1 fruit fly cellular context compared by ENCODE assay signal in the genomic region with DNA sequence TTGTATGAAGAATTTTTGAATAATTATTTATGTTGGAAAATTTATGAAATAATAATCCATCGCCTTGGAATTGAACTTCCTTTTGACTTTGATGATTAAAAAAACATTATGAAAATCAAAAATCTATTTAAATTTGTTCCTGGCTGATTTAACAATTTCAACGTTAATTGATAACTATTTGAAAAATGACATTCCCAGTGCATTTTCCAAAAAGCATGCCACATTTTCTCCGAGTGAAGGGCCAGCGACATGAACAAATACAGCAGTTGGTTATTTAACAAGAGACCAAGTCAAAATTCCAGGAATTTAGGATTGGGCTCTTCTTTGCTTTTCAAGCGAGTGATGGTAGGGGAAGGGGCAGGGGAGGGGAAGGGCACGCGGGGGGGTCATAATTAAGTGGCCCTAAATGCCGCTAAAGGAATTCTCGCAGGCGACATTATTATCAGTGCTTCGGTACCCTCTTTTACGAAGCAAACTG.
A peak's percentile ranks its signal among the peaks of the same experiment; 100 is the strongest.
TF ChIP-seq lines count a peak whose summit lies in the region.

No protein-coding gene starts in this region.

TF ChIP-seq in whole organism, embryonic, 481 proteins besides CTCF, POLR2A, EP300 and RAD21 (continued from another document and continues in another):
- TF ChIP-seq Sin3A (optimal IDR thresholded peaks at IDR 0.05; lab: Kevin White, UChicago) = no peak
- no peak for TF ChIP-seq CG12071 (GFP tag; optimal IDR thresholded peaks at IDR 0.05; lab: Kevin White, UChicago)
- no peak for TF ChIP-seq Rx (GFP tag; IDR thresholded peaks at IDR 0.05; lab: Robert Waterston, UW)
- no peak for TF ChIP-seq run (tag; optimal IDR thresholded peaks at IDR 0.05; lab: Kevin White, UChicago)
- no peak for TF ChIP-seq nau (GFP tag; optimal IDR thresholded peaks at IDR 0.05; lab: Kevin White, UChicago)
- no peak for TF ChIP-seq fd102C (GFP tag; optimal IDR thresholded peaks at IDR 0.05; lab: Kevin White, UChicago)
- no peak for TF ChIP-seq Opbp (GFP tag; IDR thresholded peaks at IDR 0.05; lab: Robert Waterston, UW; ENCODE audit: partially characterized antibody)
- TF ChIP-seq NC2β (GFP tag; optimal IDR thresholded peaks at IDR 0.05; lab: Kevin White, UChicago) = peak; percentile 31
- no peak for TF ChIP-seq CG31365 (tag; optimal IDR thresholded peaks at IDR 0.05; lab: Kevin White, UChicago)
- no peak for TF ChIP-seq Dbx (GFP tag; IDR thresholded peaks at IDR 0.05; lab: Robert Waterston, UW)
- TF ChIP-seq CG16779 (GFP tag; IDR thresholded peaks at IDR 0.05; lab: Robert Waterston, UW) = no peak
- TF ChIP-seq Ravus (GFP tag; IDR thresholded peaks at IDR 0.05; lab: Robert Waterston, UW) = no peak
- no peak for TF ChIP-seq Neu2 (GFP tag; optimal IDR thresholded peaks at IDR 0.05; lab: Kevin White, UChicago; ENCODE audit: borderline replicate concordance)
- TF ChIP-seq Hand (GFP tag; optimal IDR thresholded peaks at IDR 0.05; lab: Kevin White, UChicago) = no peak
- TF ChIP-seq gfzf (GFP tag; optimal IDR thresholded peaks at IDR 0.05; lab: Kevin White, UChicago) = no peak
- TF ChIP-seq sc (optimal IDR thresholded peaks at IDR 0.05; lab: Kevin White, UChicago) = no peak
- peak; percentile 56 for TF ChIP-seq sc (GFP tag; optimal IDR thresholded peaks at IDR 0.05; lab: Kevin White, UChicago)
- TF ChIP-seq Ada2b (GFP tag; IDR thresholded peaks at IDR 0.05; lab: Robert Waterston, UW) = no peak
- no peak for TF ChIP-seq toy (GFP tag; IDR thresholded peaks at IDR 0.05; lab: Robert Waterston, UW)
- TF ChIP-seq zen2 (GFP tag; IDR thresholded peaks at IDR 0.05; lab: Robert Waterston, UW; ENCODE audit: partially characterized antibody) = no peak
- TF ChIP-seq pho (GFP tag; optimal IDR thresholded peaks at IDR 0.05; lab: Kevin White, UChicago) = no peak
- no peak for TF ChIP-seq ap (GFP tag; IDR thresholded peaks at IDR 0.05; lab: Robert Waterston, UW)
- TF ChIP-seq CG16815 (GFP tag; optimal IDR thresholded peaks at IDR 0.05; lab: Kevin White, UChicago) = peak; percentile 68
- TF ChIP-seq kni (GFP tag; optimal IDR thresholded peaks at IDR 0.05; lab: Kevin White, UChicago) = peak; percentile 60
- TF ChIP-seq slp2 (GFP tag; optimal IDR thresholded peaks at IDR 0.05; lab: Kevin White, UChicago) = peak; percentile 10
- TF ChIP-seq CG9876 (GFP tag; optimal IDR thresholded peaks at IDR 0.05; lab: Kevin White, UChicago) = no peak
- TF ChIP-seq Fer3 (tag; optimal IDR thresholded peaks at IDR 0.05; lab: Kevin White, UChicago) = no peak
- TF ChIP-seq Dfd (GFP tag; optimal IDR thresholded peaks at IDR 0.05; lab: Kevin White, UChicago) = no peak
- TF ChIP-seq CG12236 (GFP tag; optimal IDR thresholded peaks at IDR 0.05; lab: Kevin White, UChicago) = peak; percentile 5
- no peak for TF ChIP-seq usp (GFP tag; optimal IDR thresholded peaks at IDR 0.05; lab: Kevin White, UChicago)
- no peak for TF ChIP-seq Abd-B (GFP tag; optimal IDR thresholded peaks at IDR 0.05; lab: Kevin White, UChicago)
- TF ChIP-seq trh (GFP tag; optimal IDR thresholded peaks at IDR 0.05; lab: Kevin White, UChicago) = no peak
- TF ChIP-seq danr (GFP tag; IDR thresholded peaks at IDR 0.05; lab: Robert Waterston, UW) = no peak
- no peak for TF ChIP-seq klu (GFP tag; IDR thresholded peaks at IDR 0.05; lab: Robert Waterston, UW)
- no peak for TF ChIP-seq CG17612 (GFP tag; IDR thresholded peaks at IDR 0.05; lab: Robert Waterston, UW)
- TF ChIP-seq E2f2 (GFP tag; IDR thresholded peaks at IDR 0.05; lab: Robert Waterston, UW) = no peak
- TF ChIP-seq CG17385 (GFP tag; optimal IDR thresholded peaks at IDR 0.05; lab: Kevin White, UChicago) = no peak
- TF ChIP-seq gt (GFP tag; IDR thresholded peaks at IDR 0.05; lab: Robert Waterston, UW) = no peak
- TF ChIP-seq lmd (GFP tag; IDR thresholded peaks at IDR 0.05; lab: Robert Waterston, UW) = no peak
- peak; percentile 78 for TF ChIP-seq CG10267 (tag; optimal IDR thresholded peaks at IDR 0.05; lab: Kevin White, UChicago)
- TF ChIP-seq inv (GFP tag; IDR thresholded peaks at IDR 0.05; lab: Robert Waterston, UW; ENCODE audit: partially characterized antibody) = no peak
- no peak for TF ChIP-seq Sry-δ (GFP tag; optimal IDR thresholded peaks at IDR 0.05; lab: Kevin White, UChicago)
- TF ChIP-seq Atf-2 (GFP tag; optimal IDR thresholded peaks at IDR 0.05; lab: Kevin White, UChicago) = peak; percentile 21
- TF ChIP-seq kay (GFP tag; optimal IDR thresholded peaks at IDR 0.05; lab: Kevin White, UChicago) = peak; percentile 13
- TF ChIP-seq ab (GFP tag; optimal IDR thresholded peaks at IDR 0.05; lab: Kevin White, UChicago) = no peak
- no peak for TF ChIP-seq Mad (GFP tag; optimal IDR thresholded peaks at IDR 0.05; lab: Kevin White, UChicago)
- TF ChIP-seq CG8944 (GFP tag; optimal IDR thresholded peaks at IDR 0.05; lab: Kevin White, UChicago) = no peak
- no peak for TF ChIP-seq C15 (GFP tag; IDR thresholded peaks at IDR 0.05; lab: Robert Waterston, UW)
- no peak for TF ChIP-seq bab2 (GFP tag; optimal IDR thresholded peaks at IDR 0.05; lab: Kevin White, UChicago)
- no peak for TF ChIP-seq emc (GFP tag; optimal IDR thresholded peaks at IDR 0.05; lab: Kevin White, UChicago)
- TF ChIP-seq cwo (GFP tag; optimal IDR thresholded peaks at IDR 0.05; lab: Kevin White, UChicago) = no peak
- no peak for TF ChIP-seq CG8765 (GFP tag; IDR thresholded peaks at IDR 0.05; lab: Robert Waterston, UW)
- TF ChIP-seq Usf (GFP tag; optimal IDR thresholded peaks at IDR 0.05; lab: Kevin White, UChicago) = peak; percentile 27
- TF ChIP-seq Fer2 (tag; optimal IDR thresholded peaks at IDR 0.05; lab: Kevin White, UChicago) = no peak
- TF ChIP-seq CG1602 (GFP tag; optimal IDR thresholded peaks at IDR 0.05; lab: Kevin White, UChicago) = peak; percentile 49
- TF ChIP-seq Nf-YC (tag; optimal IDR thresholded peaks at IDR 0.05; lab: Kevin White, UChicago) = no peak
- no peak for TF ChIP-seq pita (GFP tag; optimal IDR thresholded peaks at IDR 0.05; lab: Kevin White, UChicago)
- TF ChIP-seq scrt (GFP tag; optimal IDR thresholded peaks at IDR 0.05; lab: Kevin White, UChicago) = no peak
- no peak for TF ChIP-seq CG3847 (GFP tag; IDR thresholded peaks at IDR 0.05; lab: Robert Waterston, UW)
- no peak for TF ChIP-seq Dp (GFP tag; optimal IDR thresholded peaks at IDR 0.05; lab: Kevin White, UChicago)
- no peak for TF ChIP-seq GATAe (GFP tag; conservative IDR thresholded peaks at IDR 0.05; lab: Robert Waterston, UW)
- TF ChIP-seq da (GFP tag; optimal IDR thresholded peaks at IDR 0.05; lab: Kevin White, UChicago) = no peak
- TF ChIP-seq CG9437 (GFP tag; optimal IDR thresholded peaks at IDR 0.05; lab: Kevin White, UChicago) = peak; percentile 25
- TF ChIP-seq nerfin-1 (tag; optimal IDR thresholded peaks at IDR 0.05; lab: Kevin White, UChicago) = peak; percentile 37
- peak; percentile 84 for TF ChIP-seq sens (GFP tag; lab: Kevin White, UChicago)
- TF ChIP-seq HLH4C (GFP tag; IDR thresholded peaks at IDR 0.05; lab: Robert Waterston, UW; ENCODE audit: partially characterized antibody) = no peak
- TF ChIP-seq her (GFP tag; optimal IDR thresholded peaks at IDR 0.05; lab: Kevin White, UChicago) = no peak
- no peak for TF ChIP-seq CG2120 (GFP tag; optimal IDR thresholded peaks at IDR 0.05; lab: Kevin White, UChicago)
- no peak for TF ChIP-seq grn (GFP tag; optimal IDR thresholded peaks at IDR 0.05; lab: Kevin White, UChicago)
- peak; percentile 61 for TF ChIP-seq chn (GFP tag; optimal IDR thresholded peaks at IDR 0.05; lab: Kevin White, UChicago)
- TF ChIP-seq CG10979 (tag; optimal IDR thresholded peaks at IDR 0.05; lab: Kevin White, UChicago) = peak; percentile 87
- no peak for TF ChIP-seq CG12219 (GFP tag; optimal IDR thresholded peaks at IDR 0.05; lab: Kevin White, UChicago)
- no peak for TF ChIP-seq cato (GFP tag; optimal IDR thresholded peaks at IDR 0.05; lab: Kevin White, UChicago; ENCODE audit: borderline replicate concordance)
- TF ChIP-seq Lhr (GFP tag; optimal IDR thresholded peaks at IDR 0.05; lab: Kevin White, UChicago) = peak; percentile 17
- TF ChIP-seq Meics (GFP tag; optimal IDR thresholded peaks at IDR 0.05; lab: Kevin White, UChicago) = no peak
- peak; percentile 75 for TF ChIP-seq nmo (GFP tag; optimal IDR thresholded peaks at IDR 0.05; lab: Kevin White, UChicago)
- TF ChIP-seq Hmx (GFP tag; optimal IDR thresholded peaks at IDR 0.05; lab: Kevin White, UChicago) = no peak
- TF ChIP-seq CG30403 (GFP tag; optimal IDR thresholded peaks at IDR 0.05; lab: Kevin White, UChicago) = peak; percentile 52
- peak; percentile 48 for TF ChIP-seq CG6813 (GFP tag; optimal IDR thresholded peaks at IDR 0.05; lab: Kevin White, UChicago)
- no peak for TF ChIP-seq CG10543 (GFP tag; optimal IDR thresholded peaks at IDR 0.05; lab: Kevin White, UChicago)
- no peak for TF ChIP-seq Bdp1 (GFP tag; optimal IDR thresholded peaks at IDR 0.05; lab: Kevin White, UChicago)
- peak; percentile 66 for TF ChIP-seq CG3407 (GFP tag; optimal IDR thresholded peaks at IDR 0.05; lab: Kevin White, UChicago)
- no peak for TF ChIP-seq CG13624 (GFP tag; optimal IDR thresholded peaks at IDR 0.05; lab: Kevin White, UChicago)
- peak in 1 of 3 experiments; percentile 93 for TF ChIP-seq lola (GFP tag; optimal IDR thresholded peaks at IDR 0.05; lab: Kevin White, UChicago)
- no peak for TF ChIP-seq bbx (GFP tag; IDR thresholded peaks at IDR 0.05; lab: Robert Waterston, UW; ENCODE audit: partially characterized antibody)
- peak; percentile 35 for TF ChIP-seq Xbp1 (GFP tag; optimal IDR thresholded peaks at IDR 0.05; lab: Kevin White, UChicago)
- no peak for TF ChIP-seq CG33213 (GFP tag; optimal IDR thresholded peaks at IDR 0.05; lab: Kevin White, UChicago)
- TF ChIP-seq wor (GFP tag; IDR thresholded peaks at IDR 0.05; lab: Robert Waterston, UW) = no peak
- TF ChIP-seq Pdp1 (GFP tag; optimal IDR thresholded peaks at IDR 0.05; lab: Kevin White, UChicago) = peak; percentile 5 to 23
- no peak for TF ChIP-seq tll (GFP tag; optimal IDR thresholded peaks at IDR 0.05; lab: Kevin White, UChicago)
- no peak for TF ChIP-seq fru (optimal IDR thresholded peaks at IDR 0.05; lab: Kevin White, UChicago)
- TF ChIP-seq D19A (tag; optimal IDR thresholded peaks at IDR 0.05; lab: Kevin White, UChicago) = peak; percentile 71
- TF ChIP-seq jigr1 (GFP tag; IDR thresholded peaks at IDR 0.05; lab: Robert Waterston, UW) = no peak
- 0 out of 2 replicates have a peak, but pooled peaks have one; percentile 9 for TF ChIP-seq CG14667 (GFP tag; IDR thresholded peaks at IDR 0.05; lab: Robert Waterston, UW)
- no peak for TF ChIP-seq CG6175 (GFP tag; IDR thresholded peaks at IDR 0.05; lab: Robert Waterston, UW)
- TF ChIP-seq CG11456 (GFP tag; IDR thresholded peaks at IDR 0.05; lab: Robert Waterston, UW) = no peak
- no peak for TF ChIP-seq Taf1 (GFP tag; IDR thresholded peaks at IDR 0.05; lab: Robert Waterston, UW)
- no peak for TF ChIP-seq CG7928 (GFP tag; optimal IDR thresholded peaks at IDR 0.05; lab: Kevin White, UChicago)
- TF ChIP-seq CG10565 (GFP tag; optimal IDR thresholded peaks at IDR 0.05; lab: Kevin White, UChicago) = no peak
- no peak for TF ChIP-seq CG4617 (GFP tag; optimal IDR thresholded peaks at IDR 0.05; lab: Kevin White, UChicago; ENCODE audit: borderline replicate concordance)
- TF ChIP-seq Camta (GFP tag; optimal IDR thresholded peaks at IDR 0.05; lab: Kevin White, UChicago) = peak; percentile 28
- no peak for TF ChIP-seq CG2129 (GFP tag; IDR thresholded peaks at IDR 0.05; lab: Robert Waterston, UW; ENCODE audit: partially characterized antibody)
- TF ChIP-seq Asciz (GFP tag; optimal IDR thresholded peaks at IDR 0.05; lab: Kevin White, UChicago) = peak; percentile 22
- TF ChIP-seq CG7745 (tag; optimal IDR thresholded peaks at IDR 0.05; lab: Kevin White, UChicago) = peak; percentile 33
- no peak for TF ChIP-seq br (optimal IDR thresholded peaks at IDR 0.05; lab: Kevin White, UChicago)
- 0 out of 3 replicates have a peak, but pooled peaks have one; percentile 51 for TF ChIP-seq CG2199 (GFP tag; IDR thresholded peaks at IDR 0.05; lab: Robert Waterston, UW)
- no peak for TF ChIP-seq salm (tag; optimal IDR thresholded peaks at IDR 0.05; lab: Kevin White, UChicago)
- no peak for TF ChIP-seq mam (GFP tag; optimal IDR thresholded peaks at IDR 0.05; lab: Kevin White, UChicago)
- TF ChIP-seq tio (GFP tag; optimal IDR thresholded peaks at IDR 0.05; lab: Kevin White, UChicago) = peak; percentile 51
- peak; percentile 4 for TF ChIP-seq CG12659 (GFP tag; optimal IDR thresholded peaks at IDR 0.05; lab: Kevin White, UChicago)
- no peak for TF ChIP-seq CG6854 (GFP tag; optimal IDR thresholded peaks at IDR 0.05; lab: Kevin White, UChicago)
- no peak for TF ChIP-seq CG18619 (GFP tag; optimal IDR thresholded peaks at IDR 0.05; lab: Kevin White, UChicago)
- TF ChIP-seq sr (GFP tag; IDR thresholded peaks at IDR 0.05; lab: Robert Waterston, UW) = no peak
- no peak for TF ChIP-seq CG31224 (GFP tag; IDR thresholded peaks at IDR 0.05; lab: Robert Waterston, UW)
- no peak for TF ChIP-seq Doc2 (GFP tag; IDR thresholded peaks at IDR 0.05; lab: Robert Waterston, UW)
- TF ChIP-seq stwl (tag; optimal IDR thresholded peaks at IDR 0.05; lab: Kevin White, UChicago) = peak; percentile 41
- no peak for TF ChIP-seq tup (GFP tag; optimal IDR thresholded peaks at IDR 0.05; lab: Kevin White, UChicago)
- TF ChIP-seq bcd (GFP tag; optimal IDR thresholded peaks at IDR 0.05; lab: Kevin White, UChicago) = no peak
- no peak for TF ChIP-seq caup (GFP tag; optimal IDR thresholded peaks at IDR 0.05; lab: Kevin White, UChicago; ENCODE audit: severe bottlenecking)
- no peak for TF ChIP-seq CG3726 (GFP tag; IDR thresholded peaks at IDR 0.05; lab: Robert Waterston, UW)
- TF ChIP-seq lov (optimal IDR thresholded peaks at IDR 0.05; lab: Kevin White, UChicago) = no peak
- TF ChIP-seq lov (GFP tag; IDR thresholded peaks at IDR 0.05; lab: Robert Waterston, UW) = 0 out of 3 replicates have a peak, but pooled peaks have one; percentile 55
- TF ChIP-seq CG10321 (GFP tag; IDR thresholded peaks at IDR 0.05; lab: Robert Waterston, UW) = no peak
- TF ChIP-seq CG4282 (GFP tag; optimal IDR thresholded peaks at IDR 0.05; lab: Kevin White, UChicago) = no peak
- no peak for TF ChIP-seq seq (GFP tag; IDR thresholded peaks at IDR 0.05; lab: Robert Waterston, UW)
- TF ChIP-seq Drgx (GFP tag; IDR thresholded peaks at IDR 0.05; lab: Robert Waterston, UW) = no peak
- no peak for TF ChIP-seq dysf (GFP tag; IDR thresholded peaks at IDR 0.05; lab: Robert Waterston, UW)
- TF ChIP-seq esg (GFP tag; conservative IDR thresholded peaks at IDR 0.05; lab: Robert Waterston, UW) = 0 out of 2 replicates have a peak, but pooled peaks have one; percentile 36
- no peak for TF ChIP-seq Gug (GFP tag; IDR thresholded peaks at IDR 0.05; lab: Robert Waterston, UW)
- no peak for TF ChIP-seq so (GFP tag; IDR thresholded peaks at IDR 0.05; lab: Robert Waterston, UW)
- TF ChIP-seq CG12391 (tag; optimal IDR thresholded peaks at IDR 0.05; lab: Kevin White, UChicago) = peak; percentile 76
